Fruit fly (Drosophila melanogaster) whole organism, wandering third instar larva: ENCODE results near the gene Ccp84Af.

Source experiments
- Abd-B ChIP-seq: fragments of >200 bp; optimal IDR thresholded peaks from 2 replicates; lab custom pipeline; 2017; ENCODE audit warnings: missing biosample characterization, missing genetic modification characterization
- CG32264 ChIP-seq: fragments of 200-800 bp; sonication (Bioruptor generic); optimal IDR thresholded peaks from 2 replicates; lab custom pipeline; 2016; ENCODE audit warnings: missing biosample characterization, missing genetic modification characterization
- CG9705 ChIP-seq: fragments of 200-800 bp; sonication (Bioruptor generic); optimal IDR thresholded peaks from 2 replicates; lab custom pipeline; 2018; ENCODE audit warnings: missing biosample characterization, mild to moderate bottlenecking, missing genetic modification characterization
- Dfd ChIP-seq: fragments of >200 bp; optimal IDR thresholded peaks from 2 replicates; lab custom pipeline; 2017; ENCODE audit warnings: missing biosample characterization, missing genetic modification characterization
- Dif ChIP-seq: fragments of 200-275, 200-300 bp; sonication (Bioruptor generic); optimal IDR thresholded peaks from 2 replicates; lab custom pipeline; 2018; ENCODE audit warnings: missing biosample characterization, missing genetic modification characterization; ENCODE audit not compliant: partially characterized antibody
- GATAd ChIP-seq: sonication (Bioruptor generic); optimal IDR thresholded peaks from 2 replicates; lab custom pipeline; 2016; ENCODE audit warnings: missing biosample characterization, missing genetic modification characterization
- HLH106 ChIP-seq: fragments of 200-800 bp; optimal IDR thresholded peaks from 3 replicates; lab custom pipeline; 2019; ENCODE audit warnings: missing biosample characterization, mild to moderate bottlenecking, missing genetic modification characterization, moderate library complexity
- Jra ChIP-seq: sonication (Bioruptor generic); optimal IDR thresholded peaks from 2 replicates; lab custom pipeline; 2016; ENCODE audit warnings: missing biosample characterization, missing genetic modification characterization
- Mio ChIP-seq: sonication (Bioruptor generic); optimal IDR thresholded peaks from 2 replicates; lab custom pipeline; 2016; ENCODE audit warnings: missing biosample characterization, missing genetic modification characterization
- Myc ChIP-seq: fragments of >200 bp; optimal IDR thresholded peaks from 2 replicates; lab custom pipeline; 2017
- N ChIP-seq: fragments of >200 bp; optimal IDR thresholded peaks from 2 replicates; lab custom pipeline; 2018; ENCODE audit warnings: missing biosample characterization, missing external identifiers, missing genetic modification characterization
- OdsH ChIP-seq: fragments of 200-800 bp; sonication (Bioruptor generic); optimal IDR thresholded peaks from 2 replicates; lab custom pipeline; 2016; ENCODE audit warnings: missing biosample characterization, mild to moderate bottlenecking, missing genetic modification characterization
- Sp1 ChIP-seq: fragments of 200-800 bp; sonication (Bioruptor generic); optimal IDR thresholded peaks from 3 replicates; lab custom pipeline; 2019; ENCODE audit warnings: missing biosample characterization, mild to moderate bottlenecking, missing genetic modification characterization, moderate library complexity
- Vsx2 ChIP-seq: fragments of 200-300, 225-300 bp; sonication (Bioruptor generic); optimal IDR thresholded peaks from 2 replicates; lab custom pipeline; 2018; ENCODE audit warnings: missing biosample characterization, missing genetic modification characterization; ENCODE audit not compliant: partially characterized antibody
- br ChIP-seq: fragments of 200-800 bp; sonication (Bioruptor generic); optimal IDR thresholded peaks from 2 replicates; lab custom pipeline; 2016; ENCODE audit warnings: missing biosample characterization, missing genetic modification characterization
- brk ChIP-seq: fragments of 200-800 bp; sonication (Bioruptor generic); optimal IDR thresholded peaks from 2 replicates; lab custom pipeline; 2016; ENCODE audit warnings: missing biosample characterization, mild to moderate bottlenecking, missing genetic modification characterization
- dmrt93B ChIP-seq: fragments of 200-800 bp; sonication (Bioruptor generic); optimal IDR thresholded peaks from 2 replicates; lab custom pipeline; 2018; ENCODE audit warnings: missing biosample characterization, mild to moderate bottlenecking, missing genetic modification characterization
- dsf ChIP-seq: sonication (Bioruptor generic); optimal IDR thresholded peaks from 2 replicates; lab custom pipeline; 2016; ENCODE audit warnings: missing biosample characterization, missing genetic modification characterization, borderline replicate concordance
- ey ChIP-seq: fragments of 200-800 bp; sonication (Bioruptor generic); optimal IDR thresholded peaks from 2 replicates; lab custom pipeline; 2016; ENCODE audit warnings: missing biosample characterization, missing genetic modification characterization
- foxo ChIP-seq, 2 experiments: fragments of 200-800 bp; sonication (Bioruptor generic); optimal IDR thresholded peaks; 2 replicates in 1 of 2; 3 replicates in 1 of 2; lab custom pipeline; 2016 to 2017; ENCODE audit warnings: missing biosample characterization in 2 of 2, missing genetic modification characterization in 2 of 2
- fru ChIP-seq: fragments of 200-800 bp; sonication (Bioruptor generic); optimal IDR thresholded peaks from 3 replicates; lab custom pipeline; 2016; ENCODE audit warnings: missing biosample characterization, mild to moderate bottlenecking, missing genetic modification characterization
- lola ChIP-seq: fragments of >200 bp; optimal IDR thresholded peaks from 2 replicates; lab custom pipeline; 2017; ENCODE audit warnings: missing biosample characterization, missing genetic modification characterization
- pan ChIP-seq: fragments of >200 bp; optimal IDR thresholded peaks from 2 replicates; lab custom pipeline; 2017
- psq ChIP-seq: fragments of 200-800 bp; sonication (Bioruptor generic); optimal IDR thresholded peaks from 3 replicates; lab custom pipeline; 2017; ENCODE audit warnings: missing biosample characterization, mild to moderate bottlenecking, missing genetic modification characterization, moderate library complexity
- rgr ChIP-seq: fragments of 200-800 bp; sonication (Bioruptor generic); optimal IDR thresholded peaks from 3 replicates; lab custom pipeline; 2016; ENCODE audit warnings: missing biosample characterization, mild to moderate bottlenecking, missing genetic modification characterization
- sage ChIP-seq: fragments of 200-800 bp; sonication (Bioruptor generic); optimal IDR thresholded peaks from 2 replicates; lab custom pipeline; 2016; ENCODE audit warnings: missing biosample characterization, mild to moderate bottlenecking, missing genetic modification characterization
- sv ChIP-seq: fragments of 200-800 bp; sonication (Bioruptor generic); optimal IDR thresholded peaks from 3 replicates; lab custom pipeline; 2016; ENCODE audit warnings: missing biosample characterization, missing genetic modification characterization
- tai ChIP-seq: sonication (Bioruptor generic); optimal IDR thresholded peaks from 2 replicates; lab custom pipeline; 2016; ENCODE audit warnings: missing biosample characterization, missing genetic modification characterization
- woc ChIP-seq: sonication (Bioruptor generic); optimal IDR thresholded peaks from 2 replicates; lab custom pipeline; 2016; ENCODE audit warnings: missing biosample characterization, mild to moderate bottlenecking, missing genetic modification characterization

Ccp84Af gene

DNA sequence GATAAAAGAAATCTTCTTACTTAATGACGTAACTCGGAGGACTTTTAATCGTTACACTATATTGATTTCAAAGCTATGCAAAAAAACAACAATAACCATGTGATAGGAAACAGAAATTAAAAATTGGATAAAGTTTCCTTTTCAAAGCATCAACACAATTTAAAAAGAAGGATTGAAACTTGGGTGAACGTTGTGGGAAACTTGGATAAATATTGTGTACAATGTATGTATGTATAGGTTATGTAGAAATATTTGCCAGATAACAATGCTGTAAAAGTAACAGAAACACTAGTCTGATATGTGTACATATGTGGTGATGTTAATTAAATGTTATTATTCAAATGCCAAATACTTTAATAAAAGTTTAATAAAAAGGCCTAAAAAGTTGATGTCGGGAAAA, 16.3 kb upstream of the Ccp84Af start:
- no peak for TF ChIP-seq sage (GFP tag; lab: Kevin White, UChicago)
- no peak for TF ChIP-seq Myc (lab: Kevin White, UChicago)
- no peak for TF ChIP-seq sv (GFP tag; lab: Kevin White, UChicago)
- no peak for TF ChIP-seq dsf (GFP tag; lab: Kevin White, UChicago)
- no peak for TF ChIP-seq Dif (GFP tag; lab: Kevin White, UChicago)
- no peak for TF ChIP-seq GATAd (GFP tag; lab: Kevin White, UChicago)
- TF ChIP-seq Vsx2 (GFP tag; lab: Kevin White, UChicago) = no peak
- no peak for TF ChIP-seq ey (GFP tag; lab: Kevin White, UChicago)
- TF ChIP-seq OdsH (GFP tag; lab: Kevin White, UChicago) = no peak
- no peak for TF ChIP-seq fru
- TF ChIP-seq Sp1 (GFP tag; lab: Kevin White, UChicago) = no peak
- TF ChIP-seq lola = no peak
- TF ChIP-seq br (GFP tag; lab: Kevin White, UChicago) = no peak
- no peak for TF ChIP-seq rgr (GFP tag; lab: Kevin White, UChicago)

DNA sequence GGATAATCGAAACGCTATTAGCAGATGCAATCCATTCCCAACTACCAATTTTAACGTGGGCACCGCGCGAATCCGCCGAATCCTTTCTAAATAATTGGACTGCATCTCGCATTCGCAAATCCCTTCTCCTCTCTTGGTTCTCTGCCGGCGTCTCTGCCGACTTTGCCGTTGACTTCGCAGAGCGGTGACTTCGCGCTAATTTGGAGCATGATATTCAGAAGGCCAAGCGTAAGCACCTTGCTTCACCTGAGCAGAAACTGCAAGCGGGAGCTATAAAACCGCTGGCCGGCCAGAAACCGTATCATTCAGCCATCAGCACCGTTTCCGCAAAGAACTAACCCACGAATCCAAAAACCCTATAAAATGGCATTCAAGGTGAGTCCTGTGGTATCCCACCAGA, 13.7 kb upstream of the Ccp84Af start, which contains the start of gene Ccp84Aa:
Gene Ccp84Aa, plus strand, starts transcription at position 301 of the 400 bp plus-strand sequence.
- TF ChIP-seq Dfd (GFP tag; lab: Kevin White, UChicago) (no peak), sv (GFP tag; lab: Kevin White, UChicago) (no peak), brk (GFP tag; lab: Kevin White, UChicago) (no peak), psq (GFP tag; lab: Kevin White, UChicago) (no peak), CG9705 (GFP tag; lab: Kevin White, UChicago) (no peak), dsf (GFP tag; lab: Kevin White, UChicago) (no peak), Dif (GFP tag; lab: Kevin White, UChicago) (no peak), Sp1 (GFP tag; lab: Kevin White, UChicago) (no peak), Abd-B (GFP tag; lab: Kevin White, UChicago) (no peak), ey (GFP tag; lab: Kevin White, UChicago) (no peak), Jra (no peak)

DNA sequence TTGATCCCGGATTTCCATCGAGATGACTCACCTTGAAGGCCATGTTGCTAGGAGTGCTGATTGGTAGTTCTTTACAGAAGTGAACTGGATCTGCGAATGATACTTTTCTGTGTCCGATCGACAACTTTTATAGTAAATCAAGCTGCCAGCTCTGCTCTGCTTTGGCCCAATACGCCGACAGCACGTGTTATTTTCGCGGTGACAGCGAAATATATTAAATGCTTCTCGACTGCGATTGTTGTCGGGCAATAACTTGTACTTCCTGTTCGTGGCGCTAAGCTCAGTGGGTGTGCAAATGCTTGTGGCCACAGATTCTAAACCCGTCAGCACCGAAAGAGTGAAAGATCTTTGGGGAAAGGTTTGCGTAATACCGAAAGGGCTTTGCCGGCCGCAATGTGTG, 12.7 kb upstream of the Ccp84Af start, which contains the start of gene Ccp84Ab:
Gene Ccp84Ab, minus strand, starts transcription at position 101 of the 400 bp plus-strand sequence.
- no peak for TF ChIP-seq woc (GFP tag; lab: Kevin White, UChicago)

DNA sequence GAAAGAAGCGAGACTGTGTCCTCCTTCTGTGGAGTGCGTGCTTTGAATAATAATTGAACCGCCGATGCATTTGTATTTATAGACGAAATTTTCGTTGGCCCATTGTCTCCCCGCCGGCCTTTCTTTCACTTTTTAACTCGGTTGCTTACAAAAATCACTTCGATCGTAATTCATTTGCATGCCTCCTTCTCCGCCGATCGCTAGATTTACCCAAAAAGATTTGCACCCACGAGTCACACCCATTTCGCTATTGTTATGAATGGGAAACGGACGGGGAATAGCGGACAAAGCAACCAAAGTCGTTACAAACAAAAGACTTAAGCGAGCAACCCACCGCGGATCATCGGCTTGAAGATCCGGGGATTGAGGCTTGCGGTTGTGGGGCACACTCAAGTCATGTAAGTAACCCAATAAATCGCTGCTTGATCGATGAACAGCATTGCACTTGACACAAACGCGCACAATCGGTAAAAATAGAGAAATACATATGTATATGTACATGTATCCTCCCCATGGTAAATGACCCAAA, 6.2 kb upstream of the Ccp84Af start, which contains the start of gene Ccp84Ac:
Gene Ccp84Ac, minus strand, starts transcription at position 51 of the 529 bp plus-strand sequence.
- TF ChIP-seq pan (lab: Kevin White, UChicago) (no peak), foxo (GFP tag; optimal IDR thresholded peaks at IDR 0.05; lab: Kevin White, UChicago) (no peak), OdsH (GFP tag; lab: Kevin White, UChicago) (no peak), tai (no peak), dmrt93B (GFP tag; lab: Kevin White, UChicago) (no peak), Dif (GFP tag; lab: Kevin White, UChicago) (no peak), Vsx2 (GFP tag; lab: Kevin White, UChicago) (no peak), dsf (GFP tag; lab: Kevin White, UChicago) (no peak), GATAd (GFP tag; lab: Kevin White, UChicago) (no peak), psq (GFP tag; lab: Kevin White, UChicago) (no peak), N (no peak), Sp1 (GFP tag; lab: Kevin White, UChicago) (no peak)

DNA sequence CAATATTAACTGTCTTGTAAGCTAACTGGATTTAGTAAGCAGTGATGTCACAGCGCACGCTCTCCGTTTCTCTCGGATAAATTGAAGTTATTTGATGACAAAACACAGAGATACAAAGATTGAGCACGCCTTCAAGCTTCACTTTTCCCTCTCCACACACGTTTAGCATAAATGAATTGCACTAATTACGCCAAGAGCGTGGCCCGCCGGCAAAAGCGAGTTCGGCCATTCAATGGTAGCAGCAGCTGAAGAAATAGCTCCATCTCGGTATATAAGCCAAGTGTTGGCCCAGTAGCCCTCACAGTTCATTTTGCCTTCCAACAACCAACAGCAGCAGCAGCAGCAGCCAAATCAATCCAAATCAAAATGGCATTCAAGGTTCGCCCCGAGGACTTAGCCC, 2.4 kb upstream of the Ccp84Af start, which contains the start of gene Ccp84Ad:
Gene Ccp84Ad, plus strand, starts transcription at position 301 of the 400 bp plus-strand sequence.
- TF ChIP-seq Vsx2 (GFP tag; lab: Kevin White, UChicago) (no peak), fru (no peak), CG32264 (GFP tag; lab: Kevin White, UChicago) (no peak), HLH106 (no peak), Abd-B (GFP tag; lab: Kevin White, UChicago) (no peak), N (no peak), Dfd (GFP tag; lab: Kevin White, UChicago) (no peak), Mio (GFP tag; lab: Kevin White, UChicago) (no peak)
